Fruit fly (Drosophila melanogaster) whole organism, adult: ENCODE data around the gene Tom70.

Source experiments
- CG12768 ChIP-seq: fragments of 200-800 bp; sonication (Bioruptor generic); optimal IDR thresholded peaks from 2 replicates; lab custom pipeline; 2017; ENCODE audit warnings: missing biosample characterization, missing genetic modification characterization, mild to moderate bottlenecking, moderate library complexity, missing genetic modification reagents
- CG5204 ChIP-seq: fragments of 200-800 bp; sonication (Bioruptor generic); optimal IDR thresholded peaks from 2 replicates; lab custom pipeline; 2016; ENCODE audit warnings: missing biosample characterization, missing genetic modification characterization
- CG7101 ChIP-seq: fragments of 200-800 bp; sonication (Bioruptor generic); optimal IDR thresholded peaks from 2 replicates; lab custom pipeline; 2018; ENCODE audit warnings: missing biosample characterization, mild to moderate bottlenecking, missing genetic modification characterization, moderate library complexity
- bab1 ChIP-seq: fragments of 200-800 bp; sonication (Bioruptor generic); optimal IDR thresholded peaks from 3 replicates; lab custom pipeline; 2019; ENCODE audit warnings: missing biosample characterization, mild to moderate bottlenecking, missing genetic modification characterization, moderate library complexity

- TF ChIP-seq CG12768 (GFP tag; lab: Kevin White, UChicago) (no peak), bab1 (GFP tag; lab: Kevin White, UChicago) (no peak), CG5204 (GFP tag; lab: Kevin White, UChicago) (no peak), CG7101 (tag; lab: Kevin White, UChicago) (no peak)
Observed at dm6 chr2L:12048723-12049122, 10.4 kb upstream of the Tom70 start, which contains the start of gene Plzf.
